Worm (Caenorhabditis elegans): ENCODE data around the gene zyx-1.
"Not testable (repeated sequence)": the region's sequence is repeated elsewhere in the genome, so short reads cannot be mapped to it uniquely, and the experiment has no call there.

zyx-1 gene

DNA sequence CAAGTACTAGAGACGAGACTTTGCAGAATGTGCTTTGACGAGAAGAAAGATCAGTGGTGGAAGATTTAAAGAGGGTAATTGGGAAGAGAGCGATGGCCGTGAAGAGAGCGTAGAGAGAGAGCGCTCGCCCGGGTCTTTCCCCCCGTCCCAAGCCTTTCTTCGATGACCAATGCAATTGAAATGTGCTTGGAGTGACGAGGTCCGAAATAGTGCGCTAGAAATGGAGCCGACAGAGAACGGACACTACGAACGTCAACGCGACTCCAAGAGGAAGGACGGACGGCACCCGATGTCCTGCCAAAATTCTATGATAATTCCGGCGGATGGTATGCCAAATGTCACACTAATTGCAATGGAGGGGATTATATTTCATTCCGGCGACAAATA, 26.7 kb upstream of the zyx-1 start:
- TF ChIP-seq F13C5.2 (tag; optimal IDR thresholded peaks at IDR 0.05) (no peak), flt-1 (GFP tag; IDR thresholded peaks at IDR 0.05) (no peak), ets-7 (tag; optimal IDR thresholded peaks at IDR 0.05) (no peak), tbx-11 (GFP tag; IDR thresholded peaks at IDR 0.05) (no peak), hmbx-1 (tag; optimal IDR thresholded peaks at IDR 0.05) (no peak)

DNA sequence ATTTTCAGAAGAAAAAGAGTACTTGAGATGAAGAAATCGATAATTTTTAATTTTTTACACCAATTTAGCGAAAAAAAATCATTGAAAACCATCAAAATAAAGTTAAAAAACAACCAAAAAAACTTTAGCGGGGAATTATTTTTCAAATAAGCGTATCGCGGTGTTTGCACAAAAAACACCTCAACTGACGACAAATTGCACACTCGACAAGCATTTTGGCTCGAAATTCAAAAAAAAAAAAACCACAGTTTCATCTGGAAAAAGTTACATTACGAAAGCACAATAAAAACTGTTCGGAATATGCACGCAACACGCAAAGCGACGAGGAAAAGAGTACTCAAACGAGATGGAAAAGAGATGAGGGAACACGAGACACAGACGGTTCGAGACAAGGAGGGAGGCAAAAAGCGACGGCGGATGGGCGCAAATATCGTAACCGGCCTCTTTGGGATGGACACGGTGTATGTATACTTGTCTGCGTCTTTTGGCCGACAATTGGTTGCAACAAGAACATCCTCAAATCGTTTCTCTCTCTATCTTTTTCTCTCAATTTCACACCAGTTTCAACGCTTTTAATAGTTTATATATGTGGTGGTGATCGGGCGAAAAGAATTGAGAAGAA, 26.0 kb upstream of the zyx-1 start:
- TF ChIP-seq ceh-36 (tag; optimal IDR thresholded peaks at IDR 0.05) = no peak
- no peak for TF ChIP-seq pes-1 (GFP tag; IDR thresholded peaks at IDR 0.05)
- TF ChIP-seq sea-1 (GFP tag; conservative IDR thresholded peaks at IDR 0.05) = no peak
- TF ChIP-seq tra-4 (tag; optimal IDR thresholded peaks at IDR 0.05) = no peak
- TF ChIP-seq flt-1 (GFP tag; IDR thresholded peaks at IDR 0.05) = no peak
- no peak for TF ChIP-seq tbx-37 (GFP tag; conservative IDR thresholded peaks at IDR 0.05)
- no peak for TF ChIP-seq hmbx-1 (tag; optimal IDR thresholded peaks at IDR 0.05)
- no peak for TF ChIP-seq F13C5.2 (tag; optimal IDR thresholded peaks at IDR 0.05)
- TF ChIP-seq B0310.2 (tag; optimal IDR thresholded peaks at IDR 0.05) = no peak

- TF ChIP-seq hmg-4 (GFP tag; optimal IDR thresholded peaks at IDR 0.05); tbx-37 (GFP tag; conservative IDR thresholded peaks at IDR 0.05); ceh-13 (GFP tag; optimal IDR thresholded peaks at IDR 0.05): not testable (repeated sequence)
Observed at ce11 chrII:13031649-13032191, 25.0 kb upstream of the zyx-1 start, which contains the start of gene F18A11.2. F18A11.2 (plus strand) TSS chrII:13031699.

- TF ChIP-seq tbx-11 (GFP tag; IDR thresholded peaks at IDR 0.05) (no peak), B0310.2 (tag; optimal IDR thresholded peaks at IDR 0.05) (no peak), ceh-36 (tag; optimal IDR thresholded peaks at IDR 0.05) (no peak), hnd-1 (tag; optimal IDR thresholded peaks at IDR 0.05) (no peak), hmbx-1 (tag; optimal IDR thresholded peaks at IDR 0.05) (no peak), ama-1 (optimal IDR thresholded peaks at IDR 0.05) (no peak), F13C5.2 (tag; optimal IDR thresholded peaks at IDR 0.05) (no peak), scrt-1 (GFP tag; IDR thresholded peaks at IDR 0.05) (no peak), sea-1 (GFP tag; conservative IDR thresholded peaks at IDR 0.05) (no peak), flt-1 (GFP tag; IDR thresholded peaks at IDR 0.05) (no peak), ets-7 (tag; optimal IDR thresholded peaks at IDR 0.05) (no peak)
Observed at ce11 chrII:13036717-13037116, 20.0 kb upstream of the zyx-1 start, which contains the start of gene F18A11.3. F18A11.3 (minus strand) TSS chrII:13036841.

ce11 chrII:13043433-13044054, 13.2 kb upstream of the zyx-1 start, which contains the start of gene puf-6:
puf-6 (minus strand) TSS chrII:13043445.
- TF ChIP-seq sea-1 (GFP tag; conservative IDR thresholded peaks at IDR 0.05); hmg-4 (GFP tag; optimal IDR thresholded peaks at IDR 0.05); ets-7 (tag; optimal IDR thresholded peaks at IDR 0.05): not testable (repeated sequence)

ce11 chrII:13047106-13047505, 9.6 kb upstream of the zyx-1 start, which contains the start of gene F42G4.7:
F42G4.7 (minus strand) TSS chrII:13047290.
- TF ChIP-seq aly-1 (tag; optimal IDR thresholded peaks at IDR 0.05); F13C5.2 (tag; optimal IDR thresholded peaks at IDR 0.05); sea-1 (GFP tag; conservative IDR thresholded peaks at IDR 0.05): not testable (repeated sequence)

- not testable (repeated sequence) for TF ChIP-seq sea-1 (GFP tag; conservative IDR thresholded peaks at IDR 0.05); pes-1 (GFP tag; IDR thresholded peaks at IDR 0.05); F13C5.2 (tag; optimal IDR thresholded peaks at IDR 0.05)
Observed at ce11 chrII:13047609-13048008, 9.1 kb upstream of the zyx-1 start, which contains the start of gene F42G4.2. F42G4.2 (plus strand) TSS chrII:13047909.

DNA sequence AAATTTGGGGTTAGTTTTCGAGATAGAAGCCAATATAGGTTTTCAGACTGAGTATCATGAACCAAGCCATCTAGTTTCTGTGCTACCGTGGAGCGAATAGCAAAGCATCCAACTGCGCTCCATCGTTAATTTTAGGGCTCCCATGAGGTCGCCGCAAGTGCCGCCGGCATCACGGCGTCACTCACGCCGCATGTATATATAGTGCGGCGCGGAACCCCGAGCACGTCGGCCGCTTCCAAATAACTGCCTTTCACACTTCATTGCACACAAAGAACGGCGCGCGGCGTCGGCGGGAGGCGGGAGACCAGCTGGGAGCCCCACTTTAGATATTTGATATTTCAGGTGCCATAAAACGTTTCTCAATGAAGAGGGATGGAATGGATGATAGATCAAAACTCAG, 6.7 kb upstream of the zyx-1 start:
- TF ChIP-seq B0310.2 (tag; optimal IDR thresholded peaks at IDR 0.05) (no peak), tra-4 (tag; optimal IDR thresholded peaks at IDR 0.05) (no peak), F13C5.2 (tag; optimal IDR thresholded peaks at IDR 0.05) (no peak), ama-1 (optimal IDR thresholded peaks at IDR 0.05) (no peak), flt-1 (GFP tag; IDR thresholded peaks at IDR 0.05) (no peak), hmbx-1 (tag; optimal IDR thresholded peaks at IDR 0.05) (no peak), ets-7 (tag; optimal IDR thresholded peaks at IDR 0.05) (no peak), tbx-37 (GFP tag; conservative IDR thresholded peaks at IDR 0.05) (no peak), hnd-1 (tag; optimal IDR thresholded peaks at IDR 0.05) (no peak), tbx-11 (GFP tag; IDR thresholded peaks at IDR 0.05) (no peak)

DNA sequence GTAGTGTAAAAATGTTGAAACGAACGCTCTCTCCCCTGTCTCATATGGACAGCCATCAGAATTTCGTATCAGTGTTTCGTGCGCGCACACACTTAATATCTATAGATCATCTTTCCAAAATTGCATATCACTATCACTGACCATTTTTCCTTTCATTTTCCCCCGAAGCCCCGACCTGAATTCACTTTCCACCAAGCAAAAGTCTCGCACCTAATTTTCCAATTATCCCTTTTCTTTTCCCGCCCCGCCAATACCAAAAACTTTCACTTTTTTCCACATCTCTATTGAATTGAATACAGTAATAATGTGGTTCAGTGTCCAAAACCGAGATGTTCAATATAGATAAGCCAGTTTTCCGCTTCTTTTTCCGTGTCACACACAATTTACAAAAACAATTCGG, 3.3 kb upstream of the zyx-1 start:
- TF ChIP-seq F13C5.2 (tag; optimal IDR thresholded peaks at IDR 0.05) (no peak), tbx-11 (GFP tag; IDR thresholded peaks at IDR 0.05) (no peak), ceh-36 (tag; optimal IDR thresholded peaks at IDR 0.05) (no peak), tbx-37 (GFP tag; conservative IDR thresholded peaks at IDR 0.05) (no peak), hmbx-1 (tag; optimal IDR thresholded peaks at IDR 0.05) (no peak), tra-4 (tag; optimal IDR thresholded peaks at IDR 0.05) (no peak), ets-7 (tag; optimal IDR thresholded peaks at IDR 0.05) (no peak), sea-1 (GFP tag; conservative IDR thresholded peaks at IDR 0.05) (no peak), scrt-1 (GFP tag; IDR thresholded peaks at IDR 0.05) (no peak), hnd-1 (tag; optimal IDR thresholded peaks at IDR 0.05) (no peak)
